Worm (Caenorhabditis elegans) whole organism, early embryonic: ENCODE measurements around the gene F25A2.1.
A peak's percentile ranks its signal among the peaks of the same experiment; 100 is the strongest.

Experiments used
- B0310.2 ChIP-seq: sonication (generic microtip); optimal IDR thresholded peaks from 2 replicates; lab custom pipeline; 2016; ENCODE audit warnings: mild to moderate bottlenecking, missing genetic modification characterization, missing compliant biosample characterization
- F13C5.2 ChIP-seq: sonication (generic microtip); optimal IDR thresholded peaks from 2 replicates; lab custom pipeline; 2017; ENCODE audit warnings: mild to moderate bottlenecking, missing genetic modification characterization, inconsistent platforms, missing compliant biosample characterization
- aly-1 ChIP-seq: sonication (generic microtip); optimal IDR thresholded peaks from 2 replicates; lab custom pipeline; 2016; ENCODE audit warnings: missing genetic modification characterization, missing compliant biosample characterization
- ama-1 ChIP-seq: fragments of 150-350 bp; optimal IDR thresholded peaks from 2 replicates; lab custom pipeline; 2014
- ceh-13 ChIP-seq: fragments of 200-800 bp; sonication (Bioruptor generic); optimal IDR thresholded peaks from 2 replicates; lab custom pipeline; 2018; ENCODE audit warnings: mild to moderate bottlenecking, missing genetic modification characterization, missing compliant biosample characterization
- ceh-36 ChIP-seq: sonication (generic microtip); optimal IDR thresholded peaks from 2 replicates; lab custom pipeline; 2016; ENCODE audit warnings: missing genetic modification characterization, inconsistent platforms, missing compliant biosample characterization
- ets-7 ChIP-seq: sonication (generic microtip); optimal IDR thresholded peaks from 2 replicates; lab custom pipeline; 2016; ENCODE audit warnings: missing genotype, missing genetic modification characterization, missing compliant biosample characterization
- flt-1 ChIP-seq: fragments of 200-800 bp; sonication (Bioruptor generic); IDR thresholded peaks from 2 replicates; pipeline ENCODE4 v1.3.6; 2022; ENCODE audit warnings: missing genetic modification characterization, missing compliant biosample characterization
- hmbx-1 ChIP-seq: sonication (generic microtip); optimal IDR thresholded peaks from 2 replicates; lab custom pipeline; 2016; ENCODE audit warnings: mild to moderate bottlenecking, missing genetic modification characterization, missing compliant biosample characterization
- hmg-4 ChIP-seq: fragments of 200-800 bp; sonication (Bioruptor generic); optimal IDR thresholded peaks from 2 replicates; lab custom pipeline; 2018; ENCODE audit warnings: mild to moderate bottlenecking, missing genetic modification characterization, missing compliant biosample characterization
- hnd-1 ChIP-seq: sonication (generic microtip); optimal IDR thresholded peaks from 2 replicates; lab custom pipeline; 2016; ENCODE audit warnings: missing genetic modification characterization, missing compliant biosample characterization
- pes-1 ChIP-seq: fragments of 200-800 bp; sonication (Bioruptor generic); IDR thresholded peaks from 2 replicates; pipeline ENCODE4 v1.3.6; 2022; ENCODE audit warnings: missing genetic modification reagents, missing genetic modification characterization, missing compliant biosample characterization
- scrt-1 ChIP-seq: fragments of 200-800 bp; sonication (Bioruptor generic); IDR thresholded peaks from 2 replicates; pipeline ENCODE4 v1.3.6; 2022; ENCODE audit warnings: missing genetic modification characterization, missing compliant biosample characterization
- sea-1 ChIP-seq: fragments of 200-800 bp; sonication (Bioruptor generic); conservative IDR thresholded peaks from 2 replicates; pipeline ENCODE4 v1.3.6; 2022; ENCODE audit warnings: missing genetic modification characterization, missing compliant biosample characterization
- tbx-11 ChIP-seq: fragments of 200-800 bp; sonication (Bioruptor generic); IDR thresholded peaks from 2 replicates; pipeline ENCODE4 v1.3.6; 2022; ENCODE audit warnings: missing genetic modification characterization, missing compliant biosample characterization
- tbx-37 ChIP-seq: fragments of 200-800 bp; sonication (Bioruptor generic); conservative IDR thresholded peaks from 2 replicates; pipeline ENCODE4 v1.3.6; 2022; ENCODE audit warnings: missing genetic modification reagents, missing genetic modification characterization, missing compliant biosample characterization
- tra-4 ChIP-seq: sonication (generic microtip); optimal IDR thresholded peaks from 2 replicates; lab custom pipeline; 2017; ENCODE audit warnings: missing genetic modification characterization, missing compliant biosample characterization

The F25A2.1 gene

ce11 chrV:1142251-1142650 is 37.1 kb upstream of the F25A2.1 start:
- no peak for TF ChIP-seq tra-4 (tag; lab: Kevin White, UChicago)
- no peak for TF ChIP-seq flt-1
- no peak for TF ChIP-seq pes-1 (GFP tag; lab: Robert Waterston, UW)
- TF ChIP-seq aly-1 (tag; lab: Kevin White, UChicago), result no peak
- TF ChIP-seq ceh-36 (tag; lab: Kevin White, UChicago), result peak; percentile 92
- TF ChIP-seq ceh-13 (GFP tag; lab: Kevin White, UChicago), result no peak
- TF ChIP-seq ama-1 (lab: Kevin White, UChicago), result no peak
- TF ChIP-seq hmg-4, result no peak

ce11 chrV:1149734-1150669 is 29.4 kb upstream of the F25A2.1 start:
- TF ChIP-seq F13C5.2 (tag; lab: Kevin White, UChicago), result no peak

ce11 chrV:1151324-1151742 is 28.0 kb upstream of the F25A2.1 start:
- TF ChIP-seq scrt-1 (no peak), ama-1 (lab: Kevin White, UChicago) (no peak), B0310.2 (tag; lab: Kevin White, UChicago) (no peak), flt-1 (peak; percentile 61; the same call in 1 of the 2 replicates), aly-1 (tag; lab: Kevin White, UChicago) (peak; percentile 20), hmg-4 (peak; percentile 84), hmbx-1 (tag; lab: Kevin White, UChicago) (no peak), F13C5.2 (tag; lab: Kevin White, UChicago) (peak; percentile 76), tra-4 (tag; lab: Kevin White, UChicago) (no peak), ceh-13 (GFP tag; lab: Kevin White, UChicago) (no peak), pes-1 (GFP tag; lab: Robert Waterston, UW) (peak; percentile 71), ets-7 (tag; lab: Kevin White, UChicago) (peak; percentile 56), sea-1 (GFP tag; lab: Robert Waterston, UW) (0 out of 2 replicates have a peak, but pooled peaks have one; percentile 67), hnd-1 (tag; lab: Kevin White, UChicago) (no peak), ceh-36 (tag; lab: Kevin White, UChicago) (peak; percentile 51), tbx-11 (GFP tag; lab: Robert Waterston, UW) (no peak), tbx-37 (GFP tag; lab: Robert Waterston, UW) (no peak)

ce11 chrV:1151830-1152229 is 27.5 kb upstream of the F25A2.1 start:
- TF ChIP-seq ceh-13 (GFP tag; lab: Kevin White, UChicago), result no peak
- TF ChIP-seq scrt-1, result no peak
- no peak for TF ChIP-seq sea-1 (GFP tag; lab: Robert Waterston, UW)
- TF ChIP-seq hnd-1 (tag; lab: Kevin White, UChicago), result no peak
- no peak for TF ChIP-seq ceh-36 (tag; lab: Kevin White, UChicago)
- TF ChIP-seq B0310.2 (tag; lab: Kevin White, UChicago), result no peak
- TF ChIP-seq hmg-4, result no peak
- TF ChIP-seq tbx-37 (GFP tag; lab: Robert Waterston, UW), result no peak
- TF ChIP-seq pes-1 (GFP tag; lab: Robert Waterston, UW), result no peak
- TF ChIP-seq F13C5.2 (tag; lab: Kevin White, UChicago), result no peak
- TF ChIP-seq ets-7 (tag; lab: Kevin White, UChicago), result no peak
- TF ChIP-seq tra-4 (tag; lab: Kevin White, UChicago), result no peak
- TF ChIP-seq ama-1 (lab: Kevin White, UChicago), result no peak
- no peak for TF ChIP-seq aly-1 (tag; lab: Kevin White, UChicago)
- no peak for TF ChIP-seq hmbx-1 (tag; lab: Kevin White, UChicago)

ce11 chrV:1152736-1153135 is 26.6 kb upstream of the F25A2.1 start:
- TF ChIP-seq hmbx-1 (tag; lab: Kevin White, UChicago), result no peak
- no peak for TF ChIP-seq flt-1
- TF ChIP-seq aly-1 (tag; lab: Kevin White, UChicago), result no peak
- TF ChIP-seq hnd-1 (tag; lab: Kevin White, UChicago), result no peak
- no peak for TF ChIP-seq tbx-11 (GFP tag; lab: Robert Waterston, UW)
- TF ChIP-seq ets-7 (tag; lab: Kevin White, UChicago), result no peak
- no peak for TF ChIP-seq B0310.2 (tag; lab: Kevin White, UChicago)
- no peak for TF ChIP-seq ama-1 (lab: Kevin White, UChicago)
- no peak for TF ChIP-seq scrt-1
- no peak for TF ChIP-seq F13C5.2 (tag; lab: Kevin White, UChicago)
- no peak for TF ChIP-seq hmg-4
- no peak for TF ChIP-seq sea-1 (GFP tag; lab: Robert Waterston, UW)
- TF ChIP-seq ceh-13 (GFP tag; lab: Kevin White, UChicago), result no peak

ce11 chrV:1153387-1153786 is 26.0 kb upstream of the F25A2.1 start:
- TF ChIP-seq tra-4 (tag; lab: Kevin White, UChicago) (no peak), ceh-13 (GFP tag; lab: Kevin White, UChicago) (no peak), ceh-36 (tag; lab: Kevin White, UChicago) (no peak), sea-1 (GFP tag; lab: Robert Waterston, UW) (no peak), scrt-1 (no peak), aly-1 (tag; lab: Kevin White, UChicago) (no peak), hmg-4 (no peak), ama-1 (lab: Kevin White, UChicago) (no peak)

- TF ChIP-seq scrt-1 (0 out of 2 replicates have a peak, but pooled peaks have one; percentile 43), F13C5.2 (tag; lab: Kevin White, UChicago) (peak; percentile 44), hmg-4 (peak; percentile 31), ama-1 (lab: Kevin White, UChicago) (no peak), tbx-37 (GFP tag; lab: Robert Waterston, UW) (0 out of 2 replicates have a peak, but pooled peaks have one; percentile 16)
These were observed 25.5 kb upstream of the F25A2.1 start for ce11 chrV:1153925-1154324.
